Worm (Caenorhabditis elegans): Measurements from ENCODE around the gene mltn-3.

Gene mltn-3

DNA sequence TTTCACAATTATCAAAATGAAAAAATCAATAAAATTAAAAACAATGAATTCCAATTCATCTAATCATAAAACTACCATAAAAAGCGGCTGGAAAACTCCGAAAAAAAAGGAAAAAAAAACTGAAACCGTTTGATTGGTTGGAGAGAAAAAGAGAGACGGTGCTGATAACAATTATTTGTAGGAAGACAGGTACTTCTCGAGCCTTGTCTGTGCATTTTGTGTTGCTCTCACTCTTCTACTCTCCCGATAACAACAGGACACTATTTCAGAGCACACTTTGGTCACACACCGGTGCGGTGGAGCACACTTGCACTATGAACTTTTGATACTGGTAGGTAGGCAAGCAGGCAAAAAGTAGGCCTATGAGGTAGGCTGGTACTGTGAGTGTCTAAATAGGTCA is 40.4 kb downstream of the mltn-3 start:
- TF ChIP-seq unc-39 (tag; optimal IDR thresholded peaks at IDR 0.05): no peak
- no peak for TF ChIP-seq fkh-2 (tag; optimal IDR thresholded peaks at IDR 0.05)
- no peak for TF ChIP-seq ceh-82 (tag; optimal IDR thresholded peaks at IDR 0.05)
- no peak for TF ChIP-seq ztf-4 (tag; optimal IDR thresholded peaks at IDR 0.05)
- peak; percentile 59 for TF ChIP-seq nfya-1 (tag; optimal IDR thresholded peaks at IDR 0.05; ENCODE audit: insufficient read depth)
- TF ChIP-seq fos-1 (tag; optimal IDR thresholded peaks at IDR 0.05): no peak
- TF ChIP-seq elt-3 (tag; optimal IDR thresholded peaks at IDR 0.05): no peak
- no peak for TF ChIP-seq zag-1 (tag; optimal IDR thresholded peaks at IDR 0.05)
- peak; percentile 96 for TF ChIP-seq elt-2 (tag; optimal IDR thresholded peaks at IDR 0.05)
- no peak for TF ChIP-seq ceh-9 (tag; optimal IDR thresholded peaks at IDR 0.05)
- peak; percentile 33 for TF ChIP-seq pha-4 (tag; optimal IDR thresholded peaks at IDR 0.05)
- TF ChIP-seq lsy-12 (tag; optimal IDR thresholded peaks at IDR 0.05): no peak
- TF ChIP-seq nhr-76 (tag; optimal IDR thresholded peaks at IDR 0.05): no peak
- TF ChIP-seq pqm-1 (tag; optimal IDR thresholded peaks at IDR 0.05): peak; percentile 92
- TF ChIP-seq elt-1 (tag; optimal IDR thresholded peaks at IDR 0.05): no peak
- no peak for TF ChIP-seq mml-1 (tag; optimal IDR thresholded peaks at IDR 0.05)
- no peak for TF ChIP-seq daf-12 (tag; optimal IDR thresholded peaks at IDR 0.05)
- TF ChIP-seq fkh-10 (GFP tag; optimal IDR thresholded peaks at IDR 0.05): no peak
- peak; percentile 13 for TF ChIP-seq jun-1 (tag; optimal IDR thresholded peaks at IDR 0.05)
- TF ChIP-seq nhr-25 (tag; optimal IDR thresholded peaks at IDR 0.05): no peak

DNA sequence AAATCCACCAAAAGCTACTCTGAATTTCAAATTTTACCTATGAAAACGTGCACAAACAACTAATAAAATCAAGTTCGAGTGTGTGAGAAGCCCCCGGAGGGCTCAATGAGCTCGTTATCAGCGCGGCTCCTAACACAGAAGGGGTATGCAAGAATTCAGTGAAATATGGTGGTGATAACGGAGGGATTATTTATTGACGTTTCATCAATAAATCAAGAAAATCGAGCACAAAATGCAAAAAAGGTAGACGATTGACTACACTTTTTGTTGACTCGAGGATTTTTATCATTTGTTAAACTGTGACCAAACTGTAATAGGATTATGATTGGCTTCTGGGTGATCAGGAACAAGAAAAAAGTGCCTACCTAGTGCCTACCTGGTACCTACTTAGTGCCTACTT is 41.3 kb downstream of the mltn-3 start, which contains the start of gene zip-3:
Gene zip-3, minus strand, starts transcription at position 21 of the 400 bp plus-strand sequence.
- TF ChIP-seq nhr-23 (tag; optimal IDR thresholded peaks at IDR 0.05) (no peak), nhr-237 (tag; optimal IDR thresholded peaks at IDR 0.05) (no peak), nhr-67 (tag; optimal IDR thresholded peaks at IDR 0.05) (no peak), egl-27 (tag; optimal IDR thresholded peaks at IDR 0.05) (no peak), elt-2 (tag; optimal IDR thresholded peaks at IDR 0.05) (peak; percentile 88), fos-1 (tag; optimal IDR thresholded peaks at IDR 0.05) (no peak), pqm-1 (tag; optimal IDR thresholded peaks at IDR 0.05) (peak; percentile 55), R02D3.7 (tag; optimal IDR thresholded peaks at IDR 0.05) (no peak), eor-1 (tag; optimal IDR thresholded peaks at IDR 0.05) (no peak)

DNA sequence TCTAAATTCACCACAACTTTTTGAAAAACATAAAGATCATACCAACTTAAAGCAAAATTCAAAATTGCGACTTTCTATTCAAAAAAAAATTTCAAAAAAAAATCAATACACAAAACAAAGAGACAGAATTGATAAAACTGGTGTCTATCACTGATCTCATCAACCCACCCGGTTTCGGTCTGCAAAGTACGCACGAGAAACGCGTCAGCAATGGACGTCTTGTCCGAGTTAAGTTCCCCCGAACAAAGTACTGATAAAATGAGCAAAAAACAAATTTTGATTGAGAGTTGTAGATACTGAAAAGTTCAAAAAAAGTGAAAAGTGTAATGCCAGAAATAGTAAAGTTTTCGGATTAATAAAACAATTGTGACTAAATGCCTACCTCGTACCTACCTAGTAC is 42.2 kb downstream of the mltn-3 start:
- TF ChIP-seq tbx-2 (tag; optimal IDR thresholded peaks at IDR 0.05) (no peak), lin-39 (tag; optimal IDR thresholded peaks at IDR 0.05) (no peak), ztf-11 (tag; optimal IDR thresholded peaks at IDR 0.05) (no peak), unc-39 (tag; optimal IDR thresholded peaks at IDR 0.05) (no peak), pqm-1 (tag; optimal IDR thresholded peaks at IDR 0.05) (peak; percentile 1), nfya-1 (tag; optimal IDR thresholded peaks at IDR 0.05; ENCODE audit: insufficient read depth) (no peak), elt-2 (tag; optimal IDR thresholded peaks at IDR 0.05) (peak; percentile 62), ceh-28 (tag; optimal IDR thresholded peaks at IDR 0.05) (peak; percentile 5), daf-12 (tag; optimal IDR thresholded peaks at IDR 0.05) (no peak), aly-2 (tag; optimal IDR thresholded peaks at IDR 0.05) (no peak), lin-15B (tag; optimal IDR thresholded peaks at IDR 0.05) (no peak), nhr-23 (tag; optimal IDR thresholded peaks at IDR 0.05) (no peak), nhr-11 (tag; optimal IDR thresholded peaks at IDR 0.05) (no peak), eor-1 (tag; optimal IDR thresholded peaks at IDR 0.05) (no peak), fos-1 (tag; optimal IDR thresholded peaks at IDR 0.05) (no peak), lsy-12 (tag; optimal IDR thresholded peaks at IDR 0.05) (no peak), nhr-237 (tag; optimal IDR thresholded peaks at IDR 0.05) (no peak), nhr-43 (tag; optimal IDR thresholded peaks at IDR 0.05; ENCODE audit: poor library complexity, severe bottlenecking) (no peak), ZK546.5 (tag; optimal IDR thresholded peaks at IDR 0.05) (no peak), skn-1 (tag; optimal IDR thresholded peaks at IDR 0.05) (no peak), mml-1 (tag; optimal IDR thresholded peaks at IDR 0.05) (no peak), nhr-25 (tag; optimal IDR thresholded peaks at IDR 0.05) (no peak), unc-62 (GFP tag; optimal IDR thresholded peaks at IDR 0.05) (no peak), nhr-67 (tag; optimal IDR thresholded peaks at IDR 0.05) (no peak), R02D3.7 (tag; optimal IDR thresholded peaks at IDR 0.05) (no peak), nhr-28 (tag; optimal IDR thresholded peaks at IDR 0.05) (no peak), jun-1 (tag; optimal IDR thresholded peaks at IDR 0.05) (no peak)

Data from whole organism, L3 larva.